Worm (Caenorhabditis elegans) whole organism, early embryonic: Measurements from ENCODE around the gene F21C10.7.

Experiments
- B0310.2 ChIP-seq: sonication (generic microtip); optimal IDR thresholded peaks from 2 replicates; lab custom pipeline; 2016; ENCODE audit warnings: mild to moderate bottlenecking, missing genetic modification characterization, missing compliant biosample characterization
- F13C5.2 ChIP-seq: sonication (generic microtip); optimal IDR thresholded peaks from 2 replicates; lab custom pipeline; 2017; ENCODE audit warnings: mild to moderate bottlenecking, missing genetic modification characterization, inconsistent platforms, missing compliant biosample characterization
- aly-1 ChIP-seq: sonication (generic microtip); optimal IDR thresholded peaks from 2 replicates; lab custom pipeline; 2016; ENCODE audit warnings: missing genetic modification characterization, missing compliant biosample characterization
- ama-1 ChIP-seq: fragments of 150-350 bp; optimal IDR thresholded peaks from 2 replicates; lab custom pipeline; 2014
- ceh-13 ChIP-seq: fragments of 200-800 bp; sonication (Bioruptor generic); optimal IDR thresholded peaks from 2 replicates; lab custom pipeline; 2018; ENCODE audit warnings: mild to moderate bottlenecking, missing genetic modification characterization, missing compliant biosample characterization
- ceh-36 ChIP-seq: sonication (generic microtip); optimal IDR thresholded peaks from 2 replicates; lab custom pipeline; 2016; ENCODE audit warnings: missing genetic modification characterization, inconsistent platforms, missing compliant biosample characterization
- ets-7 ChIP-seq: sonication (generic microtip); optimal IDR thresholded peaks from 2 replicates; lab custom pipeline; 2016; ENCODE audit warnings: missing genotype, missing genetic modification characterization, missing compliant biosample characterization
- flt-1 ChIP-seq: fragments of 200-800 bp; sonication (Bioruptor generic); IDR thresholded peaks from 2 replicates; pipeline ENCODE4 v1.3.6; 2022; ENCODE audit warnings: missing genetic modification characterization, missing compliant biosample characterization
- hmbx-1 ChIP-seq: sonication (generic microtip); optimal IDR thresholded peaks from 2 replicates; lab custom pipeline; 2016; ENCODE audit warnings: mild to moderate bottlenecking, missing genetic modification characterization, missing compliant biosample characterization
- hmg-4 ChIP-seq: fragments of 200-800 bp; sonication (Bioruptor generic); optimal IDR thresholded peaks from 2 replicates; lab custom pipeline; 2018; ENCODE audit warnings: mild to moderate bottlenecking, missing genetic modification characterization, missing compliant biosample characterization
- hnd-1 ChIP-seq: sonication (generic microtip); optimal IDR thresholded peaks from 2 replicates; lab custom pipeline; 2016; ENCODE audit warnings: missing genetic modification characterization, missing compliant biosample characterization
- pes-1 ChIP-seq: fragments of 200-800 bp; sonication (Bioruptor generic); IDR thresholded peaks from 2 replicates; pipeline ENCODE4 v1.3.6; 2022; ENCODE audit warnings: missing genetic modification reagents, missing genetic modification characterization, missing compliant biosample characterization
- scrt-1 ChIP-seq: fragments of 200-800 bp; sonication (Bioruptor generic); IDR thresholded peaks from 2 replicates; pipeline ENCODE4 v1.3.6; 2022; ENCODE audit warnings: missing genetic modification characterization, missing compliant biosample characterization
- sea-1 ChIP-seq: fragments of 200-800 bp; sonication (Bioruptor generic); conservative IDR thresholded peaks from 2 replicates; pipeline ENCODE4 v1.3.6; 2022; ENCODE audit warnings: missing genetic modification characterization, missing compliant biosample characterization
- tbx-11 ChIP-seq: fragments of 200-800 bp; sonication (Bioruptor generic); IDR thresholded peaks from 2 replicates; pipeline ENCODE4 v1.3.6; 2022; ENCODE audit warnings: missing genetic modification characterization, missing compliant biosample characterization
- tbx-37 ChIP-seq: fragments of 200-800 bp; sonication (Bioruptor generic); conservative IDR thresholded peaks from 2 replicates; pipeline ENCODE4 v1.3.6; 2022; ENCODE audit warnings: missing genetic modification reagents, missing genetic modification characterization, missing compliant biosample characterization
- tra-4 ChIP-seq: sonication (generic microtip); optimal IDR thresholded peaks from 2 replicates; lab custom pipeline; 2017; ENCODE audit warnings: missing genetic modification characterization, missing compliant biosample characterization

Gene F21C10.7

DNA sequence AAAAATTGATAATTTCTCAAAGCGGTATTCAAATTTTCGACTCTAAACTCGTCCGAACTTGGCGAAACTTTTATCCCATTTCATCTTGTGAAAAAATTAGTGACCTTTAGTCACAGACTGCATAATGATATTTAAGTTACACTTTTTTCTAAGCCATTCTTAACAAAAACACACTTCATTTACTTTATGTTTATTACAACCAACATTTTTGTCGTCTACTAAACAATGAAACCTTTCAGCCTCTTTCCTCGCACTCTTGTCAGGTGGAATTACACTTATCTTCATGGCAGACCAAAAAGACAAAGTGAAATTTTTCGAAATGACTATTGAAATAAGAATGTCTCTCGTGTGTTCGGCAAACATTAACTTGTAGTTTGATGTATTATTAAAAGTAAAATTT lies 51.3 kb downstream of the F21C10.7 start:
- TF ChIP-seq scrt-1 (GFP tag; lab: Robert Waterston, UW): no peak
- no peak for TF ChIP-seq tbx-37 (GFP tag; lab: Robert Waterston, UW)
- no peak for TF ChIP-seq ama-1 (lab: Kevin White, UChicago)
- TF ChIP-seq aly-1: no peak
- no peak for TF ChIP-seq ceh-13 (GFP tag; lab: Kevin White, UChicago)
- no peak for TF ChIP-seq B0310.2
- no peak for TF ChIP-seq sea-1 (GFP tag; lab: Robert Waterston, UW)
- TF ChIP-seq flt-1 (GFP tag; lab: Robert Waterston, UW): no peak
- TF ChIP-seq tra-4 (tag; lab: Kevin White, UChicago): no peak
- TF ChIP-seq hmg-4: no peak
- no peak for TF ChIP-seq ets-7
- no peak for TF ChIP-seq hmbx-1 (tag; lab: Kevin White, UChicago)
- TF ChIP-seq pes-1 (GFP tag; lab: Robert Waterston, UW): no peak
- TF ChIP-seq tbx-11 (GFP tag; lab: Robert Waterston, UW): no peak
- TF ChIP-seq ceh-36 (tag; lab: Kevin White, UChicago): no peak
- TF ChIP-seq hnd-1 (tag; lab: Kevin White, UChicago): no peak
- TF ChIP-seq F13C5.2 (tag; lab: Kevin White, UChicago): no peak

DNA sequence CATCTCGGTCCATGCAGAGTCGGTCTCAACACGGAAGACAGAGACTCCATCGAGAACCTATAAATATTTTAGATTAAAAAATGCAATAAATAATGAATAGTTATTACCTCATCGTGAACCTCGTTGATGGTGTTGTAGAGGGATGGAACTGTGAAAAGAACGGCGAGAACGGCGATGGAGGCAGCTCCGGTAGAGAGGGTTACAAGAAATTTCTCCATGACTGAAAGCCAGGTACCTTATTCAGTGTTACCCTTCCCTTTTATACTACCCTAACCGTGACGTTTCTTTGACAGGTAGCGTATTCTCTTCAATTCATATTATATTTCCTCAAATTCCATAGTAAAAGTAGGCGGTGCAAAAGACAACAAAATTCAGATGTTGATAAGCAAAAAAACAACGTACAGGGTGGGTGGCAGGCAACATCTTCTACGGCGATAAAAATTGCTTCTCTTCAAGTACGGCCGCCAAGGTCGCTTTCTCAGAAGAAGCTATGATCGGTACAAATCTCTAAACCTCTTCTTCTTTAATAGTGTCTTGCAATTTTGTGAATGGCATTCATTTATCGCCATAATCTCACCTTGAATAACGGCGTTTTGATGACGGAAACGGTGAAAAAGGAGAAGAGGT lies 52.6 kb downstream of the F21C10.7 start, which contains the start of gene col-10:
col-10 (minus strand) TSS at position 235 of the 627 bp plus-strand sequence.
- no peak for TF ChIP-seq B0310.2
- no peak for TF ChIP-seq pes-1 (GFP tag; lab: Robert Waterston, UW)
- no peak for TF ChIP-seq ceh-36 (tag; lab: Kevin White, UChicago)
- no peak for TF ChIP-seq aly-1
- TF ChIP-seq scrt-1 (GFP tag; lab: Robert Waterston, UW): no peak
- TF ChIP-seq hmbx-1 (tag; lab: Kevin White, UChicago): no peak
- TF ChIP-seq sea-1 (GFP tag; lab: Robert Waterston, UW): no peak
- no peak for TF ChIP-seq tra-4 (tag; lab: Kevin White, UChicago)
- TF ChIP-seq ets-7: no peak
- no peak for TF ChIP-seq F13C5.2 (tag; lab: Kevin White, UChicago)
- TF ChIP-seq tbx-11 (GFP tag; lab: Robert Waterston, UW): no peak
- no peak for TF ChIP-seq ceh-13 (GFP tag; lab: Kevin White, UChicago)
- no peak for TF ChIP-seq hmg-4
- no peak for TF ChIP-seq hnd-1 (tag; lab: Kevin White, UChicago)
- no peak for TF ChIP-seq ama-1 (lab: Kevin White, UChicago)

DNA sequence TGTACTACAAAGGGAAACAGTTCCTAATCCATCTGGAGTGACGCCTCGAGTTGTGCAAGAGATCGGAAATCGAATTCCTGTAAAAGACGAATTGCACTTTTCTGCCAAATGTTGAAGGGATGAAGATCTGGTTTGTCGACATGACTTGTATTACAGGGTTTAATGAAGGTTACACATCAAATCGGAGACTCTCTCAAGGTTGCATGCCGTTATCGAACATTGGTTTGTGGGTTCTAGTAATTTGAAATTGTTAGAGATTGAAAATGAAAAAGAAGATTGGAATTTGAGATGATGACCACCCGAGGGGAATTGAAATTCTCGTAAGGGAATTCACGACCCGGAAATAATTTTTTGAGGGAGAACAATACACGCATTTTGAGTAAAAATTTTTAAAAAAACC lies 53.7 kb downstream of the F21C10.7 start:
- TF ChIP-seq ceh-36 (tag; lab: Kevin White, UChicago) (no peak), tbx-37 (GFP tag; lab: Robert Waterston, UW) (no peak), hmg-4 (no peak), ama-1 (lab: Kevin White, UChicago) (no peak), hmbx-1 (tag; lab: Kevin White, UChicago) (no peak), sea-1 (GFP tag; lab: Robert Waterston, UW) (no peak), B0310.2 (no peak), hnd-1 (tag; lab: Kevin White, UChicago) (no peak), tbx-11 (GFP tag; lab: Robert Waterston, UW) (no peak), aly-1 (no peak), flt-1 (GFP tag; lab: Robert Waterston, UW) (no peak), scrt-1 (GFP tag; lab: Robert Waterston, UW) (no peak), ets-7 (no peak)

DNA sequence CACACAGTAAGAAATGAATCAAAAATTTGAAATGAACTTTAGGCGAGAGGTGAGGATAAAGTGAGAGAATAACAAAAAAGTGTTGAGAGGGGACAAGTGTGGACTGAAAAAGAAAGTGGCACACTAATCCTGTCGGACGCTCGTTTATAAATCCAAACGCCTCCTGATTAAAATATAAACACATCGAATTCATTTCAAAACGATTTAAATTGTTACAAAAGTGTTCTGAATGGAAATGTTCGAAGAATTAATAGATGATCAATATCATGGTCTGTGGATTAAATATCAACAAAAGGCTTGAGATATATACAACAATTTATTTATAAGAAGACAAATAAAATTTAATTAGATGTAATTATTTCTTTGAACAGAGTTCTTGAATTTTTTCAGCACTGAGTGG lies 55.5 kb downstream of the F21C10.7 start, which contains the start of gene B0222.11:
B0222.11 (minus strand) TSS at position 101 of the 400 bp plus-strand sequence.
- no peak for TF ChIP-seq sea-1 (GFP tag; lab: Robert Waterston, UW)
- no peak for TF ChIP-seq aly-1
- no peak for TF ChIP-seq F13C5.2 (tag; lab: Kevin White, UChicago)
- TF ChIP-seq tra-4 (tag; lab: Kevin White, UChicago): no peak
- no peak for TF ChIP-seq tbx-11 (GFP tag; lab: Robert Waterston, UW)
- no peak for TF ChIP-seq hmbx-1 (tag; lab: Kevin White, UChicago)
- TF ChIP-seq ceh-36 (tag; lab: Kevin White, UChicago): no peak
- TF ChIP-seq scrt-1 (GFP tag; lab: Robert Waterston, UW): no peak
- no peak for TF ChIP-seq tbx-37 (GFP tag; lab: Robert Waterston, UW)
- TF ChIP-seq pes-1 (GFP tag; lab: Robert Waterston, UW): no peak
- no peak for TF ChIP-seq flt-1 (GFP tag; lab: Robert Waterston, UW)
- no peak for TF ChIP-seq B0310.2
- no peak for TF ChIP-seq ets-7
